Worm (Caenorhabditis elegans) whole organism, late embryonic: ENCODE data around the gene hrpa-1.
"Not testable (repeated sequence)": the region's sequence is repeated elsewhere in the genome, so short reads cannot be mapped to it uniquely, and the experiment has no call there.

ENCODE experiments used
- C08G9.2 ChIP-seq: sonication (generic microtip); optimal IDR thresholded peaks from 2 replicates; lab custom pipeline; 2016; ENCODE audit warnings: mild to moderate bottlenecking, missing genetic modification characterization, moderate library complexity, missing compliant biosample characterization
- C38D4.7 ChIP-seq: fragments of 200-800 bp; sonication (Bioruptor generic); optimal IDR thresholded peaks from 2 replicates; lab custom pipeline; 2018; ENCODE audit warnings: mild to moderate bottlenecking, missing genetic modification characterization, moderate library complexity, missing compliant biosample characterization
- T23F11.4 ChIP-seq: fragments of 200-800 bp; sonication (Bioruptor generic); optimal IDR thresholded peaks from 2 replicates; lab custom pipeline; 2018; ENCODE audit warnings: mild to moderate bottlenecking, missing genetic modification characterization, missing compliant biosample characterization
- Y22D7AL.16 ChIP-seq: sonication (generic microtip); optimal IDR thresholded peaks from 2 replicates; lab custom pipeline; 2016; ENCODE audit warnings: missing genetic modification characterization, missing compliant biosample characterization
- ahr-1 ChIP-seq: sonication (generic microtip); optimal IDR thresholded peaks from 2 replicates; lab custom pipeline; 2016; ENCODE audit warnings: missing genetic modification characterization, missing compliant biosample characterization
- ama-1 ChIP-seq: fragments of 150-350 bp; optimal IDR thresholded peaks from 2 replicates; lab custom pipeline; 2014
- ceh-14 ChIP-seq: sonication (generic microtip); optimal IDR thresholded peaks from 2 replicates; lab custom pipeline; 2016; ENCODE audit warnings: missing genotype, missing genetic modification characterization, missing compliant biosample characterization
- ceh-18 ChIP-seq: sonication (generic microtip); optimal IDR thresholded peaks from 2 replicates; lab custom pipeline; 2016; ENCODE audit warnings: missing genetic modification characterization, missing compliant biosample characterization
- ceh-2 ChIP-seq: sonication (generic microtip); optimal IDR thresholded peaks from 2 replicates; lab custom pipeline; 2016; ENCODE audit warnings: missing genotype, missing genetic modification characterization, missing compliant biosample characterization
- ceh-22 ChIP-seq: sonication (generic microtip); optimal IDR thresholded peaks from 2 replicates; lab custom pipeline; 2017; ENCODE audit warnings: missing biosample characterization, missing genetic modification characterization
- ceh-48 ChIP-seq: sonication (generic microtip); optimal IDR thresholded peaks from 2 replicates; lab custom pipeline; 2016; ENCODE audit warnings: missing genetic modification characterization, inconsistent platforms, missing compliant biosample characterization
- ceh-6 ChIP-seq: fragments of 200-800 bp; sonication (Bioruptor generic); optimal IDR thresholded peaks from 2 replicates; lab custom pipeline; 2018; ENCODE audit warnings: mild to moderate bottlenecking, missing genetic modification characterization, missing compliant biosample characterization
- dve-1 ChIP-seq: sonication (generic microtip); optimal IDR thresholded peaks from 2 replicates; lab custom pipeline; 2017; ENCODE audit warnings: antibody characterized with exemption, mild to moderate bottlenecking, missing genetic modification characterization, missing compliant biosample characterization
- elt-2 ChIP-seq: sonication (generic microtip); optimal IDR thresholded peaks from 2 replicates; lab custom pipeline; 2016; ENCODE audit warnings: missing genetic modification reagents, missing genetic modification characterization, missing compliant biosample characterization
- ets-4 ChIP-seq: sonication (generic microtip); optimal IDR thresholded peaks from 2 replicates; lab custom pipeline; 2016; ENCODE audit warnings: missing genetic modification characterization, missing compliant biosample characterization
- eyg-1 ChIP-seq: sonication (generic microtip); optimal IDR thresholded peaks from 2 replicates; lab custom pipeline; 2016; ENCODE audit warnings: missing genotype, missing genetic modification characterization, missing compliant biosample characterization
- fax-1 ChIP-seq: sonication (generic microtip); optimal IDR thresholded peaks from 2 replicates; lab custom pipeline; 2016; ENCODE audit warnings: missing genotype, missing genetic modification characterization, missing compliant biosample characterization
- fkh-10 ChIP-seq: fragments of 150-350 bp; optimal IDR thresholded peaks from 2 replicates; lab custom pipeline; 2014; ENCODE audit warnings: missing biosample characterization, missing genetic modification reagents, missing genetic modification characterization
- fkh-6 ChIP-seq: sonication (generic microtip); optimal IDR thresholded peaks from 2 replicates; lab custom pipeline; 2016; ENCODE audit warnings: missing genetic modification characterization, missing compliant biosample characterization
- gmeb-2 ChIP-seq: sonication (generic microtip); optimal IDR thresholded peaks from 2 replicates; lab custom pipeline; 2016; ENCODE audit warnings: missing genetic modification characterization, inconsistent platforms, missing compliant biosample characterization
- hlh-13 ChIP-seq: fragments of 200-800 bp; sonication (Bioruptor generic); optimal IDR thresholded peaks from 2 replicates; lab custom pipeline; 2018; ENCODE audit warnings: mild to moderate bottlenecking, missing genetic modification characterization, missing compliant biosample characterization
- hlh-30 ChIP-seq: sonication (generic microtip); optimal IDR thresholded peaks from 2 replicates; lab custom pipeline; 2017; ENCODE audit warnings: antibody characterized with exemption, missing genetic modification characterization, missing compliant biosample characterization; ENCODE audit not compliant: insufficient read depth
- hlh-6 ChIP-seq: sonication (generic microtip); optimal IDR thresholded peaks from 2 replicates; lab custom pipeline; 2016; ENCODE audit warnings: missing genotype, missing genetic modification characterization, missing compliant biosample characterization
- hlh-8 ChIP-seq: sonication (generic microtip); optimal IDR thresholded peaks from 2 replicates; lab custom pipeline; 2016; ENCODE audit warnings: missing genotype, missing genetic modification characterization, missing compliant biosample characterization
- madf-2 ChIP-seq: sonication (generic microtip); optimal IDR thresholded peaks from 2 replicates; lab custom pipeline; 2017; ENCODE audit warnings: missing genetic modification characterization, missing compliant biosample characterization
- mec-3 ChIP-seq: sonication (generic microtip); optimal IDR thresholded peaks from 2 replicates; lab custom pipeline; 2016; ENCODE audit warnings: borderline replicate concordance, missing genetic modification characterization, missing compliant biosample characterization
- nfya-1 ChIP-seq: sonication (generic microtip); optimal IDR thresholded peaks from 2 replicates; lab custom pipeline; 2017; ENCODE audit warnings: missing genetic modification characterization, mild to moderate bottlenecking, missing compliant biosample characterization, antibody characterized with exemption, moderate library complexity
- nhr-11 ChIP-seq: fragments of 150-350 bp; optimal IDR thresholded peaks from 2 replicates; lab custom pipeline; 2014; ENCODE audit warnings: missing biosample characterization, missing genetic modification characterization
- nhr-232 ChIP-seq: sonication (generic microtip); optimal IDR thresholded peaks from 2 replicates; lab custom pipeline; 2016; ENCODE audit warnings: missing genetic modification characterization, missing compliant biosample characterization
- odd-2 ChIP-seq: sonication (generic microtip); optimal IDR thresholded peaks from 2 replicates; lab custom pipeline; 2017; ENCODE audit warnings: antibody characterized with exemption, mild to moderate bottlenecking, missing genetic modification characterization, missing compliant biosample characterization
- pag-3 ChIP-seq: sonication (generic microtip); optimal IDR thresholded peaks from 2 replicates; lab custom pipeline; 2016; ENCODE audit warnings: missing compliant biosample characterization, missing genetic modification characterization, borderline replicate concordance
- pha-2 ChIP-seq: sonication (generic microtip); optimal IDR thresholded peaks from 2 replicates; lab custom pipeline; 2017; ENCODE audit warnings: mild to moderate bottlenecking, missing genetic modification characterization, missing compliant biosample characterization
- pha-4 ChIP-seq: fragments of 150-350 bp; optimal IDR thresholded peaks from 2 replicates; lab custom pipeline; 2018; ENCODE audit warnings: missing biosample characterization, missing genetic modification reagents, missing genetic modification characterization
- pqm-1 ChIP-seq: sonication (generic microtip); optimal IDR thresholded peaks from 2 replicates; lab custom pipeline; 2016; ENCODE audit warnings: missing genetic modification characterization, missing compliant biosample characterization
- rnt-1 ChIP-seq: sonication (generic microtip); optimal IDR thresholded peaks from 2 replicates; lab custom pipeline; 2016; ENCODE audit warnings: missing genetic modification characterization, missing compliant biosample characterization
- sdc-2 ChIP-seq: sonication (generic microtip); optimal IDR thresholded peaks from 2 replicates; lab custom pipeline; 2016; ENCODE audit warnings: missing genotype, missing genetic modification characterization, missing compliant biosample characterization
- sox-4 ChIP-seq: sonication (generic microtip); optimal IDR thresholded peaks from 2 replicates; lab custom pipeline; 2017; ENCODE audit warnings: mild to moderate bottlenecking, missing genetic modification characterization, inconsistent platforms, missing compliant biosample characterization
- tbx-2 ChIP-seq: sonication (generic microtip); optimal IDR thresholded peaks from 2 replicates; lab custom pipeline; 2016; ENCODE audit warnings: missing genetic modification characterization, missing compliant biosample characterization
- tbx-7 ChIP-seq: sonication (generic microtip); optimal IDR thresholded peaks from 2 replicates; lab custom pipeline; 2016; ENCODE audit warnings: missing genotype, missing genetic modification characterization, missing compliant biosample characterization
- ttx-3 ChIP-seq: sonication (generic microtip); optimal IDR thresholded peaks from 2 replicates; lab custom pipeline; 2016; ENCODE audit warnings: missing genetic modification reagents, missing genetic modification characterization, missing compliant biosample characterization
- unc-3 ChIP-seq, 2 experiments: fragments of 200-800 bp in 1 of 2; sonication (Bioruptor generic) in 1 of 2; sonication (generic microtip) in 1 of 2; conservative IDR thresholded peaks in 1 of 2; optimal IDR thresholded peaks in 1 of 2; 2 replicates each; pipeline versions ENCODE4 v1.3.6 to Lab custom; 2016 to 2022; ENCODE audit warnings: missing compliant biosample characterization in 2 of 2, missing genetic modification characterization in 2 of 2, missing genetic modification reagents in 1 of 2
- unc-42 ChIP-seq: sonication (generic microtip); optimal IDR thresholded peaks from 2 replicates; lab custom pipeline; 2016; ENCODE audit warnings: missing genotype, missing genetic modification characterization, missing compliant biosample characterization
- unc-55 ChIP-seq: sonication (generic microtip); optimal IDR thresholded peaks from 2 replicates; lab custom pipeline; 2017; ENCODE audit warnings: missing biosample characterization, missing genetic modification reagents, missing genetic modification characterization
- unc-86 ChIP-seq: sonication (generic microtip); optimal IDR thresholded peaks from 2 replicates; lab custom pipeline; 2016; ENCODE audit warnings: missing genetic modification characterization, missing compliant biosample characterization
- ztf-16 ChIP-seq: sonication (generic microtip); optimal IDR thresholded peaks from 2 replicates; lab custom pipeline; 2017; ENCODE audit warnings: missing genetic modification characterization, missing compliant biosample characterization

hrpa-1 gene

ce11 chrIV:3338176-3338575, 491 bp downstream of the hrpa-1 start:
- TF ChIP-seq eyg-1 (tag; lab: Kevin White, UChicago): no peak
- TF ChIP-seq ceh-48: no peak
- TF ChIP-seq ceh-6: no peak
- TF ChIP-seq ahr-1 (tag; lab: Kevin White, UChicago): no peak
- no peak for TF ChIP-seq ceh-22 (tag; lab: Kevin White, UChicago)
- TF ChIP-seq pha-4: no peak
- TF ChIP-seq ets-4 (tag; lab: Kevin White, UChicago): no peak
- no peak for TF ChIP-seq madf-2 (tag; lab: Kevin White, UChicago)
- TF ChIP-seq pqm-1: no peak

DNA sequence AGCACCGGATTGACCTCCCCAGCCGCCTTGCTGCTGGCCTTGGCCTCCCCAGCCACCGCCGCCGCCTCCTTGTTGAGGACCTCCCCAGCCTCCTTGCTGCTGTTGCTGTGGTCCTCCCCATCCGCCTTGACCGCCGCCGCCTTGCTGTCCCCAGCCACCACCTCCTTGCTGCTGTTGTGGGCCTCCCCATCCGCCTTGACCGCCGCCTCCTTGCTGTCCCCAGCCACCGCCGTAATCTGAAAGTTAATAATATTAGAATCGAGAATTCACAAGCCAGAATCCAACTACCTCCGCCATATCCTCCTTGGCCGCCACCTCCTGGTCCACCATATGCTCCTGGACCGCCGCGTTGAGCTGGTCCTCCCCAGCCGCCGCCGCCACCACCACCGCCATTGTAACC, 1.4 kb downstream of the hrpa-1 start:
- no peak for TF ChIP-seq ceh-6
- no peak for TF ChIP-seq ceh-18
- TF ChIP-seq T23F11.4 (GFP tag; lab: Kevin White, UChicago): no peak
- TF ChIP-seq hlh-13 (GFP tag; lab: Kevin White, UChicago): no peak
- TF ChIP-seq unc-55 (GFP tag; lab: Kevin White, UChicago): no peak
- no peak for TF ChIP-seq tbx-2 (tag; lab: Kevin White, UChicago)
- no peak for TF ChIP-seq pha-2 (tag; lab: Kevin White, UChicago)
- TF ChIP-seq unc-86 (tag; lab: Kevin White, UChicago): no peak
- no peak for TF ChIP-seq pag-3 (tag; lab: Kevin White, UChicago)

DNA sequence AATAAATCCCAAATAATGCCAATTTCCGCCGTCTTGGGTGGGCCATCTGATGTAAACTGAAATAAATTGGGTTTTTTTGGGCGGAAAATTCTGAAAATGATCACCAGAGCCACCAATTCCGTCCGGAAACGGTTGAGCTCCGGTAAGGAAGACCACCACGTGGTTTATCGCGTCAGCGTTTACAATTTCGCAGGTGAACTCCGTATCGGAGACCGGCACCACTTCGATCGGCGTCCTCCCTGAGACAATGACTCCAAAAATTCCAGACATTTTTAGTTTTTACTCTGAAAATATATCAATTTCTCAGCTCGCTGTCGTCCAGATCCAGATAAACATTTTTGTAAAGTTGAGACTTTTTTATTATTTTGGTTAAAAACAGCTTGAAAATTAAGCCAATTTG, 2.1 kb downstream of the hrpa-1 start, which contains the start of gene F42A6.6:
TSS of gene F42A6.6 (minus strand) at position 289 of the 400 bp plus-strand sequence.
- TF ChIP-seq ama-1 (peak; percentile 88), odd-2 (no peak)

ce11 chrIV:3331758-3332157, 6.9 kb downstream of the hrpa-1 start, which contains the start of gene F42A6.5:
Gene F42A6.5, minus strand, starts transcription at chrIV:3331858.
- not testable (repeated sequence) for TF ChIP-seq C38D4.7 (GFP tag; lab: Kevin White, UChicago); hlh-8 (tag; lab: Kevin White, UChicago); unc-42

DNA sequence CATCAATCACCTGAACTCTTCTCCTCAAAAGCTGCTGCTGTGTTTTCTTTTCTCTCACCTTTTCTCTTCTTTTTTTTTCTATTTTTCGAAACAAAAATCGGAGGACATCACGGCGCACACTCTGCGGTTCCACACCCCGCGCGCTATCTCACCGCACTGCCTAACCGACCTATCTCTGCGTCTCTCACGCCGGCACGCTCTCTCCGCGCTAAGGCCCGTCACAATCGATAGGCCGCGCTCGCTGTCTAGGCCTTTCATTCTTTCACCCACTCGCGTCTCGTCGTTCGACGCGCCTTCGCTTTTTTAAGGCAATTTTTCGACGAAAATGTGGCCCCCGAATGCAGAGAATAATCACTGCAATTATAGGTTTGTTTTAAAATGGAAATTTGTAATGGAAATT, 27.4 kb downstream of the hrpa-1 start, which contains the start of gene zip-11:
TSS of gene zip-11 (plus strand) at position 34 of the 400 bp plus-strand sequence.
- TF ChIP-seq odd-2 (no peak), fkh-6 (tag; lab: Kevin White, UChicago) (no peak), pag-3 (tag; lab: Kevin White, UChicago) (no peak), hlh-30 (tag; lab: Kevin White, UChicago) (no peak), ttx-3 (no peak), ceh-14 (tag; lab: Kevin White, UChicago) (no peak), fax-1 (no peak), gmeb-2 (tag; lab: Kevin White, UChicago) (no peak), fkh-10 (GFP tag; lab: Kevin White, UChicago) (no peak), C08G9.2 (tag; lab: Kevin White, UChicago) (no peak), ama-1 (no peak), elt-2 (tag; lab: Kevin White, UChicago) (no peak), unc-3 (GFP tag; conservative IDR thresholded peaks at IDR 0.05; lab: Robert Waterston, UW) (no peak), unc-3 (tag; optimal IDR thresholded peaks at IDR 0.05; lab: Kevin White, UChicago) (no peak), hlh-6 (tag; lab: Kevin White, UChicago) (no peak), Y22D7AL.16 (tag; lab: Kevin White, UChicago) (no peak), ceh-2 (tag; lab: Kevin White, UChicago) (no peak), ceh-18 (peak; percentile 65), tbx-7 (tag; lab: Kevin White, UChicago) (no peak), mec-3 (tag; lab: Kevin White, UChicago) (no peak), ahr-1 (tag; lab: Kevin White, UChicago) (no peak), sdc-2 (tag; lab: Kevin White, UChicago) (no peak), nfya-1 (peak; percentile 10), sox-4 (tag; lab: Kevin White, UChicago) (no peak), nhr-232 (tag; lab: Kevin White, UChicago) (no peak), pha-2 (tag; lab: Kevin White, UChicago) (no peak), hlh-8 (tag; lab: Kevin White, UChicago) (no peak), unc-86 (tag; lab: Kevin White, UChicago) (no peak), dve-1 (tag; lab: Kevin White, UChicago) (no peak), rnt-1 (tag; lab: Kevin White, UChicago) (peak; percentile 64), ztf-16 (no peak), nhr-11 (tag; lab: Kevin White, UChicago) (no peak), ceh-48 (peak; percentile 31)
